Fruit fly (Drosophila melanogaster) whole organism, wandering third instar larva: Measurements from ENCODE around the gene Slu7.

Experiments used
- CG32264 ChIP-seq: fragments of 200-800 bp; sonication (Bioruptor generic); optimal IDR thresholded peaks from 2 replicates; lab custom pipeline; 2016; ENCODE audit warnings: missing biosample characterization, missing genetic modification characterization
- CG9705 ChIP-seq: fragments of 200-800 bp; sonication (Bioruptor generic); optimal IDR thresholded peaks from 2 replicates; lab custom pipeline; 2018; ENCODE audit warnings: missing biosample characterization, mild to moderate bottlenecking, missing genetic modification characterization
- CrebA ChIP-seq: fragments of 200-800 bp; sonication (Bioruptor generic); optimal IDR thresholded peaks from 2 replicates; lab custom pipeline; 2016; ENCODE audit warnings: missing biosample characterization, mild to moderate bottlenecking, missing genetic modification characterization, borderline replicate concordance
- Dfd ChIP-seq: fragments of >200 bp; optimal IDR thresholded peaks from 2 replicates; lab custom pipeline; 2017; ENCODE audit warnings: missing biosample characterization, missing genetic modification characterization
- GATAd ChIP-seq: sonication (Bioruptor generic); optimal IDR thresholded peaks from 2 replicates; lab custom pipeline; 2016; ENCODE audit warnings: missing biosample characterization, missing genetic modification characterization
- HLH106 ChIP-seq: fragments of 200-800 bp; optimal IDR thresholded peaks from 3 replicates; lab custom pipeline; 2019; ENCODE audit warnings: missing biosample characterization, mild to moderate bottlenecking, missing genetic modification characterization, moderate library complexity
- Hnf4 ChIP-seq: fragments of 200-800 bp; sonication (Bioruptor generic); optimal IDR thresholded peaks from 2 replicates; lab custom pipeline; 2016; ENCODE audit warnings: missing biosample characterization, mild to moderate bottlenecking, missing genetic modification characterization
- Hr78 ChIP-seq: fragments of >200 bp; optimal IDR thresholded peaks from 2 replicates; lab custom pipeline; 2017; ENCODE audit warnings: missing biosample characterization, missing genetic modification characterization
- Hr83 ChIP-seq: fragments of 200-300 bp; sonication (Bioruptor generic); optimal IDR thresholded peaks from 2 replicates; lab custom pipeline; 2016; ENCODE audit warnings: missing biosample characterization, mild to moderate bottlenecking, missing genetic modification characterization, moderate library complexity; ENCODE audit not compliant: poor library complexity, severe bottlenecking
- Jra ChIP-seq: sonication (Bioruptor generic); optimal IDR thresholded peaks from 2 replicates; lab custom pipeline; 2016; ENCODE audit warnings: missing biosample characterization, missing genetic modification characterization
- Mio ChIP-seq: sonication (Bioruptor generic); optimal IDR thresholded peaks from 2 replicates; lab custom pipeline; 2016; ENCODE audit warnings: missing biosample characterization, missing genetic modification characterization
- Myc ChIP-seq: fragments of >200 bp; optimal IDR thresholded peaks from 2 replicates; lab custom pipeline; 2017
- N ChIP-seq: fragments of >200 bp; optimal IDR thresholded peaks from 2 replicates; lab custom pipeline; 2018; ENCODE audit warnings: missing biosample characterization, missing external identifiers, missing genetic modification characterization
- OdsH ChIP-seq: fragments of 200-800 bp; sonication (Bioruptor generic); optimal IDR thresholded peaks from 2 replicates; lab custom pipeline; 2016; ENCODE audit warnings: missing biosample characterization, mild to moderate bottlenecking, missing genetic modification characterization
- Sp1 ChIP-seq: fragments of 200-800 bp; sonication (Bioruptor generic); optimal IDR thresholded peaks from 3 replicates; lab custom pipeline; 2019; ENCODE audit warnings: missing biosample characterization, mild to moderate bottlenecking, missing genetic modification characterization, moderate library complexity
- Vsx2 ChIP-seq: fragments of 200-300, 225-300 bp; sonication (Bioruptor generic); optimal IDR thresholded peaks from 2 replicates; lab custom pipeline; 2018; ENCODE audit warnings: missing biosample characterization, missing genetic modification characterization; ENCODE audit not compliant: partially characterized antibody
- br ChIP-seq: fragments of 200-800 bp; sonication (Bioruptor generic); optimal IDR thresholded peaks from 2 replicates; lab custom pipeline; 2016; ENCODE audit warnings: missing biosample characterization, missing genetic modification characterization
- brk ChIP-seq: fragments of 200-800 bp; sonication (Bioruptor generic); optimal IDR thresholded peaks from 2 replicates; lab custom pipeline; 2016; ENCODE audit warnings: missing biosample characterization, mild to moderate bottlenecking, missing genetic modification characterization
- dmrt93B ChIP-seq: fragments of 200-800 bp; sonication (Bioruptor generic); optimal IDR thresholded peaks from 2 replicates; lab custom pipeline; 2018; ENCODE audit warnings: missing biosample characterization, mild to moderate bottlenecking, missing genetic modification characterization
- dsf ChIP-seq: sonication (Bioruptor generic); optimal IDR thresholded peaks from 2 replicates; lab custom pipeline; 2016; ENCODE audit warnings: missing biosample characterization, missing genetic modification characterization, borderline replicate concordance
- ey ChIP-seq: fragments of 200-800 bp; sonication (Bioruptor generic); optimal IDR thresholded peaks from 2 replicates; lab custom pipeline; 2016; ENCODE audit warnings: missing biosample characterization, missing genetic modification characterization
- foxo ChIP-seq, 2 experiments: fragments of 200-800 bp; sonication (Bioruptor generic); optimal IDR thresholded peaks; 2 replicates in 1 of 2; 3 replicates in 1 of 2; lab custom pipeline; 2016 to 2017; ENCODE audit warnings: missing biosample characterization in 2 of 2, missing genetic modification characterization in 2 of 2
- fru ChIP-seq: fragments of 200-800 bp; sonication (Bioruptor generic); optimal IDR thresholded peaks from 3 replicates; lab custom pipeline; 2016; ENCODE audit warnings: missing biosample characterization, mild to moderate bottlenecking, missing genetic modification characterization
- h ChIP-seq: fragments of 200-800 bp; sonication (Bioruptor generic); optimal IDR thresholded peaks from 3 replicates; lab custom pipeline; 2016; ENCODE audit warnings: missing biosample characterization, mild to moderate bottlenecking, missing genetic modification characterization
- lola ChIP-seq: fragments of >200 bp; optimal IDR thresholded peaks from 2 replicates; lab custom pipeline; 2017; ENCODE audit warnings: missing biosample characterization, missing genetic modification characterization
- pan ChIP-seq: fragments of >200 bp; optimal IDR thresholded peaks from 2 replicates; lab custom pipeline; 2017
- psq ChIP-seq: fragments of 200-800 bp; sonication (Bioruptor generic); optimal IDR thresholded peaks from 3 replicates; lab custom pipeline; 2017; ENCODE audit warnings: missing biosample characterization, mild to moderate bottlenecking, missing genetic modification characterization, moderate library complexity
- rgr ChIP-seq: fragments of 200-800 bp; sonication (Bioruptor generic); optimal IDR thresholded peaks from 3 replicates; lab custom pipeline; 2016; ENCODE audit warnings: missing biosample characterization, mild to moderate bottlenecking, missing genetic modification characterization
- sage ChIP-seq: fragments of 200-800 bp; sonication (Bioruptor generic); optimal IDR thresholded peaks from 2 replicates; lab custom pipeline; 2016; ENCODE audit warnings: missing biosample characterization, mild to moderate bottlenecking, missing genetic modification characterization
- sv ChIP-seq: fragments of 200-800 bp; sonication (Bioruptor generic); optimal IDR thresholded peaks from 3 replicates; lab custom pipeline; 2016; ENCODE audit warnings: missing biosample characterization, missing genetic modification characterization
- tai ChIP-seq: sonication (Bioruptor generic); optimal IDR thresholded peaks from 2 replicates; lab custom pipeline; 2016; ENCODE audit warnings: missing biosample characterization, missing genetic modification characterization
- usp ChIP-seq: fragments of >200 bp; optimal IDR thresholded peaks from 2 replicates; lab custom pipeline; 2017; ENCODE audit warnings: missing biosample characterization, missing genetic modification characterization
- woc ChIP-seq: sonication (Bioruptor generic); optimal IDR thresholded peaks from 2 replicates; lab custom pipeline; 2016; ENCODE audit warnings: missing biosample characterization, mild to moderate bottlenecking, missing genetic modification characterization

Slu7 gene

dm6 chr3R:29050756-29051155 lies 11.9 kb upstream of the Slu7 start, which contains the start of gene CG11841:
CG11841 (plus strand) TSS chr3R:29051056.
- TF ChIP-seq Jra (GFP tag; lab: Kevin White, UChicago) (no peak), tai (no peak), psq (no peak), h (GFP tag; lab: Kevin White, UChicago) (no peak), usp (GFP tag; lab: Kevin White, UChicago) (no peak), GATAd (GFP tag; lab: Kevin White, UChicago) (no peak), foxo (GFP tag; optimal IDR thresholded peaks at IDR 0.05; lab: Kevin White, UChicago) (no peak), N (GFP tag; lab: Kevin White, UChicago) (no peak), Hr83 (GFP tag; lab: Kevin White, UChicago) (no peak), pan (no peak), sv (no peak)

dm6 chr3R:29049055-29049722 lies 10.3 kb upstream of the Slu7 start, which contains the start of gene CG11837:
CG11837 (plus strand) TSS chr3R:29049493.
- TF ChIP-seq psq (no peak), Hr83 (GFP tag; lab: Kevin White, UChicago) (no peak), br (no peak), h (GFP tag; lab: Kevin White, UChicago) (no peak), HLH106 (no peak), brk (no peak), Dfd (no peak), sage (GFP tag; lab: Kevin White, UChicago) (peak; percentile 36)

dm6 chr3R:29040526-29041195 lies 1.8 kb upstream of the Slu7 start:
- TF ChIP-seq woc (GFP tag; lab: Kevin White, UChicago) (no peak), sv (peak; percentile 41), foxo (GFP tag; optimal IDR thresholded peaks at IDR 0.05; lab: Kevin White, UChicago) (no peak), psq (peak; percentile 34), Mio (no peak), HLH106 (no peak), OdsH (peak; percentile 13)

dm6 chr3R:29039704-29040430 lies 996 bp upstream of the Slu7 start:
- peak in 1 of 2 experiments; percentile 61 for TF ChIP-seq foxo (GFP tag; optimal IDR thresholded peaks at IDR 0.05; lab: Kevin White, UChicago)
- TF ChIP-seq CrebA (GFP tag; lab: Kevin White, UChicago) = no peak
- TF ChIP-seq Hr78 (GFP tag; lab: Kevin White, UChicago) = no peak
- no peak for TF ChIP-seq dmrt93B (GFP tag; lab: Kevin White, UChicago)
- no peak for TF ChIP-seq pan
- TF ChIP-seq sv = peak; percentile 14
- no peak for TF ChIP-seq HLH106
- peak; percentile 56 for TF ChIP-seq Hnf4 (GFP tag; lab: Kevin White, UChicago)
- TF ChIP-seq fru (GFP tag; lab: Kevin White, UChicago) = peak; percentile 53
- no peak for TF ChIP-seq OdsH
- no peak for TF ChIP-seq dsf
- TF ChIP-seq Mio = no peak
- peak; percentile 28 for TF ChIP-seq Sp1 (GFP tag; lab: Kevin White, UChicago)
- no peak for TF ChIP-seq Vsx2
- peak; percentile 43 for TF ChIP-seq Hr83 (GFP tag; lab: Kevin White, UChicago)
- peak; percentile 49 for TF ChIP-seq ey (GFP tag; lab: Kevin White, UChicago)
- TF ChIP-seq lola = no peak
- TF ChIP-seq N (GFP tag; lab: Kevin White, UChicago) = no peak
- no peak for TF ChIP-seq brk
- peak; percentile 5 for TF ChIP-seq Myc (lab: Kevin White, UChicago)
- peak; percentile 3 for TF ChIP-seq CG9705
- peak; percentile 64 for TF ChIP-seq h (GFP tag; lab: Kevin White, UChicago)
- TF ChIP-seq rgr (GFP tag; lab: Kevin White, UChicago) = peak; percentile 69
- TF ChIP-seq tai = no peak
- peak; percentile 52 for TF ChIP-seq Jra (GFP tag; lab: Kevin White, UChicago)
- TF ChIP-seq CG32264 (GFP tag; lab: Kevin White, UChicago) = no peak
- no peak for TF ChIP-seq sage (GFP tag; lab: Kevin White, UChicago)
